Worm (Caenorhabditis elegans) whole organism, midembryonic: ENCODE data around the gene K07C5.3.

Experiments used
- flt-1 ChIP-seq: fragments of 200-800 bp; sonication (Bioruptor generic); IDR thresholded peaks from 2 replicates; pipeline ENCODE4 v1.3.6; 2022; ENCODE audit warnings: missing genetic modification characterization, missing compliant biosample characterization
- med-1 ChIP-seq: sonication (generic microtip); optimal IDR thresholded peaks from 2 replicates; lab custom pipeline; 2017; ENCODE audit warnings: missing genetic modification characterization, mild to moderate bottlenecking, missing compliant biosample characterization, antibody characterized with exemption, missing genetic modification reagents; ENCODE audit not compliant: insufficient read depth
- ref-1 ChIP-seq: fragments of 200-800 bp; sonication (Bioruptor generic); conservative IDR thresholded peaks from 2 replicates; pipeline ENCODE4 v1.3.6; 2022; ENCODE audit warnings: missing genetic modification reagents, missing genetic modification characterization, missing compliant biosample characterization
- tab-1 ChIP-seq: fragments of 200-800 bp; sonication (Bioruptor generic); IDR thresholded peaks from 2 replicates; pipeline ENCODE4 v1.3.6; 2022; ENCODE audit warnings: missing genetic modification characterization, missing compliant biosample characterization
- ztf-23 ChIP-seq: fragments of 200-800 bp; sonication (Bioruptor generic); IDR thresholded peaks from 2 replicates; pipeline ENCODE4 v1.3.6; 2022; ENCODE audit warnings: missing genetic modification reagents, missing genetic modification characterization, missing compliant biosample characterization
- ztf-29 ChIP-seq: fragments of 200-800 bp; sonication (Bioruptor generic); IDR thresholded peaks from 2 replicates; pipeline ENCODE4 v1.3.6; 2022; ENCODE audit warnings: missing genetic modification reagents, missing genetic modification characterization, missing compliant biosample characterization

DNA sequence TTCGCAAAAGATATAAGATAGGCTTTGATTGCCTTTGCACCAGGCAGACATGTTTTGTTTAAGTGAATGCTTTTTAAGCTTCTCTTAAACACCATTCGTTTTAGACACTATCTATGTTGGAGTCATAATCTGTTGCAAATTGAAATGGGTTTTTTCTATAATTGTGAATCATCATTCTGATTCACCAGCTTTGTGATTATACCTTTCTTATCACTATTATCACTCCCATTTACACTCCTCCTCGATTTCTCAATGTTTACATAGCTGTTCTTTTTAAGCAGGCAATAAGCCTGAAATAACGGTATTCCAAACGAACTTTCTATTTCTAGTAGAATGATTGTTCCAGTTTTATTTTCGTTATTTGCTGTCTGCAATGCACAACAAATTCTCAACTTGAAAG lies 45.7 kb upstream of the K07C5.3 start, which contains the start of gene B0024.4:
- TF ChIP-seq ztf-29, result no peak
- TF ChIP-seq med-1 (GFP tag; lab: Kevin White, UChicago), result no peak
- TF ChIP-seq tab-1 (GFP tag; lab: Robert Waterston, UW), result no peak
- TF ChIP-seq flt-1 (GFP tag; lab: Robert Waterston, UW), result no peak
- TF ChIP-seq ref-1 (GFP tag; lab: Robert Waterston, UW), result no peak
- no peak for TF ChIP-seq ztf-23 (GFP tag; lab: Robert Waterston, UW)
